Fruit fly (Drosophila melanogaster) whole organism, wandering third instar larva: ENCODE results near the gene CG42512.
A peak's percentile ranks its signal among the peaks of the same experiment; 100 is the strongest.

Experiments
- Abd-B ChIP-seq: fragments of >200 bp; optimal IDR thresholded peaks from 2 replicates; lab custom pipeline; 2017; ENCODE audit warnings: missing biosample characterization, missing genetic modification characterization
- CG32264 ChIP-seq: fragments of 200-800 bp; sonication (Bioruptor generic); optimal IDR thresholded peaks from 2 replicates; lab custom pipeline; 2016; ENCODE audit warnings: missing biosample characterization, missing genetic modification characterization
- CG9705 ChIP-seq: fragments of 200-800 bp; sonication (Bioruptor generic); optimal IDR thresholded peaks from 2 replicates; lab custom pipeline; 2018; ENCODE audit warnings: missing biosample characterization, mild to moderate bottlenecking, missing genetic modification characterization
- Dfd ChIP-seq: fragments of >200 bp; optimal IDR thresholded peaks from 2 replicates; lab custom pipeline; 2017; ENCODE audit warnings: missing biosample characterization, missing genetic modification characterization
- Dif ChIP-seq: fragments of 200-275, 200-300 bp; sonication (Bioruptor generic); optimal IDR thresholded peaks from 2 replicates; lab custom pipeline; 2018; ENCODE audit warnings: missing biosample characterization, missing genetic modification characterization; ENCODE audit not compliant: partially characterized antibody
- GATAd ChIP-seq: sonication (Bioruptor generic); optimal IDR thresholded peaks from 2 replicates; lab custom pipeline; 2016; ENCODE audit warnings: missing biosample characterization, missing genetic modification characterization
- HLH106 ChIP-seq: fragments of 200-800 bp; optimal IDR thresholded peaks from 3 replicates; lab custom pipeline; 2019; ENCODE audit warnings: missing biosample characterization, mild to moderate bottlenecking, missing genetic modification characterization, moderate library complexity
- Hnf4 ChIP-seq: fragments of 200-800 bp; sonication (Bioruptor generic); optimal IDR thresholded peaks from 2 replicates; lab custom pipeline; 2016; ENCODE audit warnings: missing biosample characterization, mild to moderate bottlenecking, missing genetic modification characterization
- Hr78 ChIP-seq: fragments of >200 bp; optimal IDR thresholded peaks from 2 replicates; lab custom pipeline; 2017; ENCODE audit warnings: missing biosample characterization, missing genetic modification characterization
- Hr83 ChIP-seq: fragments of 200-300 bp; sonication (Bioruptor generic); optimal IDR thresholded peaks from 2 replicates; lab custom pipeline; 2016; ENCODE audit warnings: missing biosample characterization, mild to moderate bottlenecking, missing genetic modification characterization, moderate library complexity; ENCODE audit not compliant: poor library complexity, severe bottlenecking
- Jra ChIP-seq: sonication (Bioruptor generic); optimal IDR thresholded peaks from 2 replicates; lab custom pipeline; 2016; ENCODE audit warnings: missing biosample characterization, missing genetic modification characterization
- Mio ChIP-seq: sonication (Bioruptor generic); optimal IDR thresholded peaks from 2 replicates; lab custom pipeline; 2016; ENCODE audit warnings: missing biosample characterization, missing genetic modification characterization
- Myc ChIP-seq: fragments of >200 bp; optimal IDR thresholded peaks from 2 replicates; lab custom pipeline; 2017
- N ChIP-seq: fragments of >200 bp; optimal IDR thresholded peaks from 2 replicates; lab custom pipeline; 2018; ENCODE audit warnings: missing biosample characterization, missing external identifiers, missing genetic modification characterization
- OdsH ChIP-seq: fragments of 200-800 bp; sonication (Bioruptor generic); optimal IDR thresholded peaks from 2 replicates; lab custom pipeline; 2016; ENCODE audit warnings: missing biosample characterization, mild to moderate bottlenecking, missing genetic modification characterization
- Rel ChIP-seq, 2 experiments: fragments of 200-800 bp; sonication (Bioruptor generic) in 1 of 2; optimal IDR thresholded peaks; 2 replicates in 1 of 2; 3 replicates in 1 of 2; lab custom pipeline; 2016 to 2019; ENCODE audit warnings: mild to moderate bottlenecking in 2 of 2, missing biosample characterization in 2 of 2, missing genetic modification characterization in 2 of 2, moderate library complexity in 1 of 2
- Sp1 ChIP-seq: fragments of 200-800 bp; sonication (Bioruptor generic); optimal IDR thresholded peaks from 3 replicates; lab custom pipeline; 2019; ENCODE audit warnings: missing biosample characterization, mild to moderate bottlenecking, missing genetic modification characterization, moderate library complexity
- br ChIP-seq: fragments of 200-800 bp; sonication (Bioruptor generic); optimal IDR thresholded peaks from 2 replicates; lab custom pipeline; 2016; ENCODE audit warnings: missing biosample characterization, missing genetic modification characterization
- brk ChIP-seq: fragments of 200-800 bp; sonication (Bioruptor generic); optimal IDR thresholded peaks from 2 replicates; lab custom pipeline; 2016; ENCODE audit warnings: missing biosample characterization, mild to moderate bottlenecking, missing genetic modification characterization
- dl ChIP-seq, 2 experiments: fragments of 175-275, 200-275 bp in 1 of 2; fragments of 200-275 bp in 1 of 2; sonication (Bioruptor generic); optimal IDR thresholded peaks; lab custom pipeline; 2018; ENCODE audit warnings: mild to moderate bottlenecking in 2 of 2, missing biosample characterization in 2 of 2, missing genetic modification characterization in 2 of 2, moderate library complexity in 2 of 2; ENCODE audit not compliant: partially characterized antibody in 2 of 2, insufficient read depth in 1 of 2
- dsf ChIP-seq: sonication (Bioruptor generic); optimal IDR thresholded peaks from 2 replicates; lab custom pipeline; 2016; ENCODE audit warnings: missing biosample characterization, missing genetic modification characterization, borderline replicate concordance
- foxo ChIP-seq, 2 experiments: fragments of 200-800 bp; sonication (Bioruptor generic); optimal IDR thresholded peaks; 2 replicates in 1 of 2; 3 replicates in 1 of 2; lab custom pipeline; 2016 to 2017; ENCODE audit warnings: missing biosample characterization in 2 of 2, missing genetic modification characterization in 2 of 2
- fru ChIP-seq: fragments of 200-800 bp; sonication (Bioruptor generic); optimal IDR thresholded peaks from 3 replicates; lab custom pipeline; 2016; ENCODE audit warnings: missing biosample characterization, mild to moderate bottlenecking, missing genetic modification characterization
- lola ChIP-seq: fragments of >200 bp; optimal IDR thresholded peaks from 2 replicates; lab custom pipeline; 2017; ENCODE audit warnings: missing biosample characterization, missing genetic modification characterization
- psq ChIP-seq: fragments of 200-800 bp; sonication (Bioruptor generic); optimal IDR thresholded peaks from 3 replicates; lab custom pipeline; 2017; ENCODE audit warnings: missing biosample characterization, mild to moderate bottlenecking, missing genetic modification characterization, moderate library complexity
- rgr ChIP-seq: fragments of 200-800 bp; sonication (Bioruptor generic); optimal IDR thresholded peaks from 3 replicates; lab custom pipeline; 2016; ENCODE audit warnings: missing biosample characterization, mild to moderate bottlenecking, missing genetic modification characterization
- sv ChIP-seq: fragments of 200-800 bp; sonication (Bioruptor generic); optimal IDR thresholded peaks from 3 replicates; lab custom pipeline; 2016; ENCODE audit warnings: missing biosample characterization, missing genetic modification characterization
- tai ChIP-seq: sonication (Bioruptor generic); optimal IDR thresholded peaks from 2 replicates; lab custom pipeline; 2016; ENCODE audit warnings: missing biosample characterization, missing genetic modification characterization
- woc ChIP-seq: sonication (Bioruptor generic); optimal IDR thresholded peaks from 2 replicates; lab custom pipeline; 2016; ENCODE audit warnings: missing biosample characterization, mild to moderate bottlenecking, missing genetic modification characterization

CG42512 gene

DNA sequence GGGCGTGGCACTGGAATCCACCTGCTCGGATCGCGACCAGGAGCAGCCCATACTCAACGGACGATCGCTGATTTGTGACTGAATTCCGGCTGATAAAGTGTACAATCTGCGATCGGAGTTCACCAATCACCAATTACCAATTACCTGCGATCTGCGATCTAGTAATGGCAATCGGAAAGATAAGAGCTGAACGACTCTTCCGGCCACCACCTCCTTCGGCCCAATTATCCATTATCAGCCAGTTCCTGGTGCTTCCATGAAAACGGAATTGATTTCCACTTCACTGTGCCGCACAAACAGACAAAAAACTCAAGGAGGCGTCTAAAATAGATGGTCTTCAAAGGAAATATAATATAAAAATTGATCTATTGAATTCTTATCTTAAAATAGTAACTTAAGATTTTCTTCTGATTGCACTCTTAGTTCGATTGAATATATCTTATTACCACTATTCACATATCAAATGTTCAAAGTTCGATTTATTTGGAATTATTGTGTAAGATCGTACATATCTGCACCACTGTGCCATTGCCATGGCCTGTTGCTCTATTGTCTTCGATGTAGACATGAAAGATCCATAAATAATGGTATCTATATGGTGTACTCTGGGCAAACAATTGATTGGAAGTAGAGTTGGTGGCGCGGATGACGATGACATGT is 13.4 kb downstream of the CG42512 start, which contains the start of gene CG15865:
Gene CG15865, minus strand, starts transcription at position 51 of the 660 bp plus-strand sequence.
- TF ChIP-seq Dif (no peak), Hr78 (no peak), woc (no peak), Myc (lab: Kevin White, UChicago) (no peak), Hr83 (no peak), N (GFP tag; lab: Kevin White, UChicago) (no peak), tai (no peak), GATAd (GFP tag; lab: Kevin White, UChicago) (no peak), Mio (GFP tag; lab: Kevin White, UChicago) (no peak), Dfd (no peak), CG32264 (no peak)

- TF ChIP-seq Jra (GFP tag; lab: Kevin White, UChicago) = no peak
- TF ChIP-seq Rel (GFP tag; optimal IDR thresholded peaks at IDR 0.05; lab: Kevin White, UChicago) = no peak
- TF ChIP-seq Rel (tag; optimal IDR thresholded peaks at IDR 0.05; lab: Kevin White, UChicago) = peak; percentile 72
- no peak for TF ChIP-seq Dif
- no peak for TF ChIP-seq Hr78
Measured at dm6 chrX:16669849-16670248, 18.7 kb downstream of the CG42512 start.

DNA sequence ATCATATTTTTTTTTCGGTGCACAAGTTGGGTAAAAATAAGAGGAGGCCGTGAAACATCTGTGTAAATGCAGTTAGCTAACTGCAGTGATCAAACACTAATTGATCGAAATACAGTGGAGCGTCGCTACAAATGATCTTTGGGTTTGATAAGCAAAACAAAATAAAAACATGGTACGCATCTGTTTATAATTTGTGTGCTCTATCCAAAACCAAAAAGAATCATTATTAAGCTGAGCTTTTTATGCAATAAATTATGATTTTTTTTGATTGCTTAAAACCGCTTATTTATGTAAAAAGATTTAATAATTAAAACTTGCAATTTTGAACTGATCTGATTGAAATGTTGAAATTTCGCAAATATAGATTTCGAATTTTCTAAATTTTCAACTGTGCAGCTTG is 19.1 kb downstream of the CG42512 start:
- TF ChIP-seq Hnf4 (GFP tag; lab: Kevin White, UChicago) (no peak), br (no peak), psq (no peak), Sp1 (no peak), OdsH (no peak)

DNA sequence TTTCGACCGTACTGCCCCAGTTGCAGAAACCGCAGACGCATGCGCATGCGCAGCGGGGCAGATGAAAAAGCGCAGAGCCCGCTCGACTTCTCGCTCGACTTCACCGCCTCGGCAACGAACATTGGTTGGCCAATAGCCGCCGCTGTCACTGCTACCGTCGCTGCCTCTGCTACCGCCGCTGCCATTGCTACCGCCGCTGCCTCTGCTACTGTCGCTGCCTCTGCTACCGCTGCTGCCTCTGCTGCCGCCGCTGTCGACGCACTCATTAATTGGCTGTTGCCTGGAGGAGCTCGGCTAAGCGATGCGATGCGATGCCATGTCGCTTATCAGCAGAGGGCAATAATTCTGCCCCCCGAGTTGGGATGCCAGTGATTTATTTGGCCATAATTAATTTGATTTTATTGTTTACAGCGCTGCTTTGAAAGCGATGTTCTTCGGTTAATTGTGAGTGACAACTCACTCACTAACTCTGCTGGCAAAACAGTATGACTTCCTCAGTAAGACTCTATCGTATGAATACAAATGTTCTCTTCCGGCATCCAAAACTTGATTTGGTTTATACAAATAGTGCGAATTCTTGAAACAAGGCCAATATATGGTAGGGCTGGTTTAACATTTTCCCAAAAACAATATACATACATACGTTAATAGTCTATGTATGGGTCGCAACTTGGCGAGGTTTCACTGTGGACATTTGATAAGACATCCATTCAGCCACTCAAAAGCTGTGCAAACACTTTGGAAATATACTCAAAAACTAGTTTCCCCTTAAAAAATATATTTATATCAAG is 19.7 kb downstream of the CG42512 start:
- TF ChIP-seq rgr (GFP tag; lab: Kevin White, UChicago) = peak; percentile 30
- no peak for TF ChIP-seq woc
- no peak for TF ChIP-seq lola
- peak; percentile 32 for TF ChIP-seq OdsH
- no peak for TF ChIP-seq Hr83
- TF ChIP-seq fru = peak; percentile 14
- peak; percentile 9 for TF ChIP-seq HLH106 (tag; lab: Kevin White, UChicago)
- no peak for TF ChIP-seq Sp1

dm6 chrX:16672904-16673303 is 21.7 kb downstream of the CG42512 start:
- TF ChIP-seq Mio (GFP tag; lab: Kevin White, UChicago) = no peak
- no peak for TF ChIP-seq sv
- TF ChIP-seq Sp1 = no peak
- TF ChIP-seq psq = no peak
- TF ChIP-seq CG9705 (GFP tag; lab: Kevin White, UChicago) = no peak
- TF ChIP-seq foxo (GFP tag; optimal IDR thresholded peaks at IDR 0.05; lab: Kevin White, UChicago) = no peak
- TF ChIP-seq N (GFP tag; lab: Kevin White, UChicago) = no peak
- no peak for TF ChIP-seq Hr78

DNA sequence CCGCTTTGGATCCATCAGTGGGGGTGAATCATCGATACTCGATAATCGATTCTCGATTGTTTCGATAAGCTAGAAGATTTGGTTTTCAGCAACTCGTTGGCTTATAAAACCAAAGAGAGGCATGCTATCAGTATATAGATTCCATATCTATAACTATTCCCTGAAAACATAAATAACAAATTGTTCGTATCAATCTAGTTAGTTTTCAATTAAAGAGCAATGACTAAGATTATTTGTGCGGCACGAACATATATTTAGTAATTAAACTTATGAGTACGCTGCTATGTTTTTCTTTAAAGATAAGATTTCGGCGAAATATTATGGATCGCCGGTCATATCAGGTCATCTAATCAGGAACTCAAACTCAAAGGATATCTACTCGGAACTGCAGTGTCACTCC is 23.4 kb downstream of the CG42512 start:
- TF ChIP-seq N (GFP tag; lab: Kevin White, UChicago) (no peak), lola (no peak), HLH106 (tag; lab: Kevin White, UChicago) (no peak), br (no peak), OdsH (no peak), psq (no peak), dl (GFP tag; optimal IDR thresholded peaks at IDR 0.05; lab: Kevin White, UChicago; ENCODE audit: insufficient read depth in 1 of 2, partially characterized antibody in 2 of 2) (no peak)

DNA sequence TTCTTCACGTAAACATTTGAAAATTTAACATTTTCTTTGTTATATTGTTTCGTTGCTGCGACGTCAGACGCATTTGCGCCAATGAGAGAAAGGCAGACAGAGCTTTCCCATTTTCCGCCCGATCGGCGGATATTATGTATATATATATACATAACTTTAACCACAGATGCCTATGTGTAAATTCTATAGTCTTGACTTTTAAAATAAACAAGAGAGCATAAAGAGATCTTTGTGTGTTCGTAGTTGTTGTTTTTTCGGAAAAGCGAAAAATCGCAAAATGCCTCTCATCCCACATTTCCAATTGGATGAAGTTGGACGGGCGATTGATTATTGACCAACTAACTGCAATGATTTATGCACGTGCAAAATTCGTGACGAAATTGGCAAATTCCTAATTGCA is 25.5 kb downstream of the CG42512 start, which contains the start of gene CG13012:
Gene CG13012, minus strand, starts transcription at position 101 of the 400 bp plus-strand sequence.
- TF ChIP-seq Abd-B (GFP tag; lab: Kevin White, UChicago) = no peak
- no peak for TF ChIP-seq Mio (GFP tag; lab: Kevin White, UChicago)
- TF ChIP-seq dsf (GFP tag; lab: Kevin White, UChicago) = no peak
- TF ChIP-seq brk = no peak
- no peak for TF ChIP-seq psq
- TF ChIP-seq HLH106 (tag; lab: Kevin White, UChicago) = no peak
